Worm (Caenorhabditis elegans) whole organism, late embryonic: ENCODE results near the gene T16H12.2.

ENCODE experiments used
- C08G9.2 ChIP-seq: sonication (generic microtip); optimal IDR thresholded peaks from 2 replicates; lab custom pipeline; 2016; ENCODE audit warnings: mild to moderate bottlenecking, missing genetic modification characterization, moderate library complexity, missing compliant biosample characterization
- C38D4.7 ChIP-seq: fragments of 200-800 bp; sonication (Bioruptor generic); optimal IDR thresholded peaks from 2 replicates; lab custom pipeline; 2018; ENCODE audit warnings: mild to moderate bottlenecking, missing genetic modification characterization, moderate library complexity, missing compliant biosample characterization
- F13H6.1 ChIP-seq: sonication (generic microtip); optimal IDR thresholded peaks from 2 replicates; lab custom pipeline; 2016; ENCODE audit warnings: missing genetic modification characterization, missing compliant biosample characterization
- K02D7.2 ChIP-seq: sonication (generic microtip); optimal IDR thresholded peaks from 2 replicates; lab custom pipeline; 2017; ENCODE audit warnings: mild to moderate bottlenecking, missing genetic modification characterization, missing compliant biosample characterization
- K09A11.1 ChIP-seq: sonication (generic microtip); optimal IDR thresholded peaks from 2 replicates; lab custom pipeline; 2017; ENCODE audit warnings: antibody characterized with exemption, mild to moderate bottlenecking, missing genetic modification characterization, missing compliant biosample characterization; ENCODE audit not compliant: insufficient read depth
- T23F11.4 ChIP-seq: fragments of 200-800 bp; sonication (Bioruptor generic); optimal IDR thresholded peaks from 2 replicates; lab custom pipeline; 2018; ENCODE audit warnings: mild to moderate bottlenecking, missing genetic modification characterization, missing compliant biosample characterization
- Y22D7AL.16 ChIP-seq: sonication (generic microtip); optimal IDR thresholded peaks from 2 replicates; lab custom pipeline; 2016; ENCODE audit warnings: missing genetic modification characterization, missing compliant biosample characterization
- ahr-1 ChIP-seq: sonication (generic microtip); optimal IDR thresholded peaks from 2 replicates; lab custom pipeline; 2016; ENCODE audit warnings: missing genetic modification characterization, missing compliant biosample characterization
- ceh-14 ChIP-seq: sonication (generic microtip); optimal IDR thresholded peaks from 2 replicates; lab custom pipeline; 2016; ENCODE audit warnings: missing genotype, missing genetic modification characterization, missing compliant biosample characterization
- ceh-18 ChIP-seq: sonication (generic microtip); optimal IDR thresholded peaks from 2 replicates; lab custom pipeline; 2016; ENCODE audit warnings: missing genetic modification characterization, missing compliant biosample characterization
- ceh-19 ChIP-seq: fragments of 200-800 bp; sonication (Bioruptor generic); optimal IDR thresholded peaks from 2 replicates; lab custom pipeline; 2018; ENCODE audit warnings: mild to moderate bottlenecking, missing genetic modification characterization, missing compliant biosample characterization
- ceh-2 ChIP-seq: sonication (generic microtip); optimal IDR thresholded peaks from 2 replicates; lab custom pipeline; 2016; ENCODE audit warnings: missing genotype, missing genetic modification characterization, missing compliant biosample characterization
- ceh-22 ChIP-seq: sonication (generic microtip); optimal IDR thresholded peaks from 2 replicates; lab custom pipeline; 2017; ENCODE audit warnings: missing biosample characterization, missing genetic modification characterization
- ceh-30 ChIP-seq: fragments of 150-350 bp; optimal IDR thresholded peaks from 2 replicates; lab custom pipeline; 2014; ENCODE audit warnings: missing biosample characterization, missing genetic modification characterization
- ceh-34 ChIP-seq: sonication (generic microtip); optimal IDR thresholded peaks from 2 replicates; lab custom pipeline; 2016; ENCODE audit warnings: mild to moderate bottlenecking, missing genetic modification characterization, missing compliant biosample characterization
- ceh-45 ChIP-seq: fragments of 200-800 bp; sonication (Bioruptor generic); IDR thresholded peaks from 2 replicates; pipeline ENCODE4 v1.3.6; 2022; ENCODE audit warnings: missing genetic modification reagents, missing genetic modification characterization, missing compliant biosample characterization
- ceh-48 ChIP-seq: sonication (generic microtip); optimal IDR thresholded peaks from 2 replicates; lab custom pipeline; 2016; ENCODE audit warnings: missing genetic modification characterization, inconsistent platforms, missing compliant biosample characterization
- ceh-6 ChIP-seq: fragments of 200-800 bp; sonication (Bioruptor generic); optimal IDR thresholded peaks from 2 replicates; lab custom pipeline; 2018; ENCODE audit warnings: mild to moderate bottlenecking, missing genetic modification characterization, missing compliant biosample characterization
- ceh-9 ChIP-seq: sonication (generic microtip); optimal IDR thresholded peaks from 2 replicates; lab custom pipeline; 2016; ENCODE audit warnings: mild to moderate bottlenecking, missing genetic modification characterization, inconsistent platforms, missing compliant biosample characterization
- che-1 ChIP-seq: sonication (generic microtip); optimal IDR thresholded peaks from 2 replicates; lab custom pipeline; 2016; ENCODE audit warnings: mild to moderate bottlenecking, missing genetic modification characterization, missing compliant biosample characterization
- dve-1 ChIP-seq: sonication (generic microtip); optimal IDR thresholded peaks from 2 replicates; lab custom pipeline; 2017; ENCODE audit warnings: antibody characterized with exemption, mild to moderate bottlenecking, missing genetic modification characterization, missing compliant biosample characterization
- elt-2 ChIP-seq: sonication (generic microtip); optimal IDR thresholded peaks from 2 replicates; lab custom pipeline; 2016; ENCODE audit warnings: missing genetic modification reagents, missing genetic modification characterization, missing compliant biosample characterization
- elt-4 ChIP-seq: sonication (generic microtip); optimal IDR thresholded peaks from 2 replicates; lab custom pipeline; 2016; ENCODE audit warnings: missing genetic modification characterization, missing compliant biosample characterization
- ets-4 ChIP-seq: sonication (generic microtip); optimal IDR thresholded peaks from 2 replicates; lab custom pipeline; 2016; ENCODE audit warnings: missing genetic modification characterization, missing compliant biosample characterization
- eyg-1 ChIP-seq: sonication (generic microtip); optimal IDR thresholded peaks from 2 replicates; lab custom pipeline; 2016; ENCODE audit warnings: missing genotype, missing genetic modification characterization, missing compliant biosample characterization
- fkh-10 ChIP-seq: fragments of 150-350 bp; optimal IDR thresholded peaks from 2 replicates; lab custom pipeline; 2014; ENCODE audit warnings: missing biosample characterization, missing genetic modification reagents, missing genetic modification characterization
- fkh-6 ChIP-seq: sonication (generic microtip); optimal IDR thresholded peaks from 2 replicates; lab custom pipeline; 2016; ENCODE audit warnings: missing genetic modification characterization, missing compliant biosample characterization
- hlh-15 ChIP-seq: sonication (generic microtip); optimal IDR thresholded peaks from 2 replicates; lab custom pipeline; 2016; ENCODE audit warnings: missing genetic modification characterization, missing compliant biosample characterization
- hlh-30 ChIP-seq: sonication (generic microtip); optimal IDR thresholded peaks from 2 replicates; lab custom pipeline; 2017; ENCODE audit warnings: antibody characterized with exemption, missing genetic modification characterization, missing compliant biosample characterization; ENCODE audit not compliant: insufficient read depth
- hlh-8 ChIP-seq: sonication (generic microtip); optimal IDR thresholded peaks from 2 replicates; lab custom pipeline; 2016; ENCODE audit warnings: missing genotype, missing genetic modification characterization, missing compliant biosample characterization
- lim-6 ChIP-seq: sonication (generic microtip); optimal IDR thresholded peaks from 2 replicates; lab custom pipeline; 2016; ENCODE audit warnings: missing genetic modification characterization, missing compliant biosample characterization
- madf-2 ChIP-seq: sonication (generic microtip); optimal IDR thresholded peaks from 2 replicates; lab custom pipeline; 2017; ENCODE audit warnings: missing genetic modification characterization, missing compliant biosample characterization
- mec-3 ChIP-seq: sonication (generic microtip); optimal IDR thresholded peaks from 2 replicates; lab custom pipeline; 2016; ENCODE audit warnings: borderline replicate concordance, missing genetic modification characterization, missing compliant biosample characterization
- nfya-1 ChIP-seq: sonication (generic microtip); optimal IDR thresholded peaks from 2 replicates; lab custom pipeline; 2017; ENCODE audit warnings: missing genetic modification characterization, mild to moderate bottlenecking, missing compliant biosample characterization, antibody characterized with exemption, moderate library complexity
- nhr-232 ChIP-seq: sonication (generic microtip); optimal IDR thresholded peaks from 2 replicates; lab custom pipeline; 2016; ENCODE audit warnings: missing genetic modification characterization, missing compliant biosample characterization
- npax-4 ChIP-seq: sonication (generic microtip); optimal IDR thresholded peaks from 2 replicates; lab custom pipeline; 2016; ENCODE audit warnings: missing genetic modification characterization, missing compliant biosample characterization
- odd-2 ChIP-seq: sonication (generic microtip); optimal IDR thresholded peaks from 2 replicates; lab custom pipeline; 2017; ENCODE audit warnings: antibody characterized with exemption, mild to moderate bottlenecking, missing genetic modification characterization, missing compliant biosample characterization
- pag-3 ChIP-seq: sonication (generic microtip); optimal IDR thresholded peaks from 2 replicates; lab custom pipeline; 2016; ENCODE audit warnings: missing compliant biosample characterization, missing genetic modification characterization, borderline replicate concordance
- pax-1 ChIP-seq: fragments of 150-350 bp; optimal IDR thresholded peaks from 2 replicates; lab custom pipeline; 2014; ENCODE audit warnings: missing biosample characterization, missing genetic modification characterization
- pha-2 ChIP-seq: sonication (generic microtip); optimal IDR thresholded peaks from 2 replicates; lab custom pipeline; 2017; ENCODE audit warnings: mild to moderate bottlenecking, missing genetic modification characterization, missing compliant biosample characterization
- pha-4 ChIP-seq: fragments of 150-350 bp; optimal IDR thresholded peaks from 2 replicates; lab custom pipeline; 2018; ENCODE audit warnings: missing biosample characterization, missing genetic modification reagents, missing genetic modification characterization
- pqm-1 ChIP-seq: sonication (generic microtip); optimal IDR thresholded peaks from 2 replicates; lab custom pipeline; 2016; ENCODE audit warnings: missing genetic modification characterization, missing compliant biosample characterization
- ref-2 ChIP-seq: sonication (generic microtip); optimal IDR thresholded peaks from 2 replicates; lab custom pipeline; 2016; ENCODE audit warnings: missing genetic modification characterization, missing compliant biosample characterization
- rnt-1 ChIP-seq: sonication (generic microtip); optimal IDR thresholded peaks from 2 replicates; lab custom pipeline; 2016; ENCODE audit warnings: missing genetic modification characterization, missing compliant biosample characterization
- sox-4 ChIP-seq: sonication (generic microtip); optimal IDR thresholded peaks from 2 replicates; lab custom pipeline; 2017; ENCODE audit warnings: mild to moderate bottlenecking, missing genetic modification characterization, inconsistent platforms, missing compliant biosample characterization
- tbx-2 ChIP-seq: sonication (generic microtip); optimal IDR thresholded peaks from 2 replicates; lab custom pipeline; 2016; ENCODE audit warnings: missing genetic modification characterization, missing compliant biosample characterization
- tbx-7 ChIP-seq: sonication (generic microtip); optimal IDR thresholded peaks from 2 replicates; lab custom pipeline; 2016; ENCODE audit warnings: missing genotype, missing genetic modification characterization, missing compliant biosample characterization
- ttx-3 ChIP-seq: sonication (generic microtip); optimal IDR thresholded peaks from 2 replicates; lab custom pipeline; 2016; ENCODE audit warnings: missing genetic modification reagents, missing genetic modification characterization, missing compliant biosample characterization
- unc-3 ChIP-seq, 2 experiments: fragments of 200-800 bp in 1 of 2; sonication (Bioruptor generic) in 1 of 2; sonication (generic microtip) in 1 of 2; conservative IDR thresholded peaks in 1 of 2; optimal IDR thresholded peaks in 1 of 2; 2 replicates each; pipeline versions ENCODE4 v1.3.6 to Lab custom; 2016 to 2022; ENCODE audit warnings: missing compliant biosample characterization in 2 of 2, missing genetic modification characterization in 2 of 2, missing genetic modification reagents in 1 of 2
- unc-42 ChIP-seq: sonication (generic microtip); optimal IDR thresholded peaks from 2 replicates; lab custom pipeline; 2016; ENCODE audit warnings: missing genotype, missing genetic modification characterization, missing compliant biosample characterization
- unc-55 ChIP-seq: sonication (generic microtip); optimal IDR thresholded peaks from 2 replicates; lab custom pipeline; 2017; ENCODE audit warnings: missing biosample characterization, missing genetic modification reagents, missing genetic modification characterization
- zip-5 ChIP-seq: sonication (generic microtip); optimal IDR thresholded peaks from 2 replicates; lab custom pipeline; 2016; ENCODE audit warnings: missing genetic modification characterization, missing compliant biosample characterization
- ztf-16 ChIP-seq: sonication (generic microtip); optimal IDR thresholded peaks from 2 replicates; lab custom pipeline; 2017; ENCODE audit warnings: missing genetic modification characterization, missing compliant biosample characterization

The T16H12.2 gene

ce11 chrIII:10096525-10096972, 10.5 kb downstream of the T16H12.2 start:
- TF ChIP-seq ceh-48 (tag; lab: Kevin White, UChicago) = peak; percentile 80
- TF ChIP-seq tbx-7 (tag; lab: Kevin White, UChicago) = no peak
- TF ChIP-seq dve-1 (tag; lab: Kevin White, UChicago) = peak; percentile 63
- no peak for TF ChIP-seq ahr-1 (tag; lab: Kevin White, UChicago)
- peak; percentile 78 for TF ChIP-seq ceh-2 (tag; lab: Kevin White, UChicago)
- TF ChIP-seq ttx-3 (tag; lab: Kevin White, UChicago) = no peak
- TF ChIP-seq nfya-1 (tag; lab: Kevin White, UChicago) = peak; percentile 98
- no peak for TF ChIP-seq ceh-6 (GFP tag; lab: Kevin White, UChicago)
- TF ChIP-seq ceh-34 (tag; lab: Kevin White, UChicago) = peak; percentile 86
- TF ChIP-seq ztf-16 (tag; lab: Kevin White, UChicago) = peak; percentile 18
- TF ChIP-seq nhr-232 (tag; lab: Kevin White, UChicago) = no peak
- TF ChIP-seq elt-2 (tag; lab: Kevin White, UChicago) = peak; percentile 39
- no peak for TF ChIP-seq K02D7.2
- TF ChIP-seq eyg-1 = no peak
- TF ChIP-seq unc-3 (GFP tag; conservative IDR thresholded peaks at IDR 0.05; lab: Robert Waterston, UW) = no peak
- no peak for TF ChIP-seq unc-3 (tag; optimal IDR thresholded peaks at IDR 0.05; lab: Kevin White, UChicago)
- TF ChIP-seq ceh-18 (tag; lab: Kevin White, UChicago) = peak; percentile 78
- TF ChIP-seq hlh-30 (tag; lab: Kevin White, UChicago) = peak; percentile 90
- TF ChIP-seq ref-2 (tag; lab: Kevin White, UChicago) = peak; percentile 85
- no peak for TF ChIP-seq Y22D7AL.16 (tag; lab: Kevin White, UChicago)
- TF ChIP-seq unc-42 (tag; lab: Kevin White, UChicago) = peak; percentile 64
- TF ChIP-seq hlh-15 = no peak
- peak; percentile 25 for TF ChIP-seq pax-1 (tag; lab: Kevin White, UChicago)
- peak; percentile 44 for TF ChIP-seq F13H6.1 (tag; lab: Kevin White, UChicago)
- TF ChIP-seq rnt-1 (tag; lab: Kevin White, UChicago) = peak; percentile 63
- no peak for TF ChIP-seq fkh-6
- TF ChIP-seq elt-4 (tag; lab: Kevin White, UChicago) = no peak
- no peak for TF ChIP-seq ceh-22 (tag; lab: Kevin White, UChicago)
- no peak for TF ChIP-seq zip-5 (tag; lab: Kevin White, UChicago)
- TF ChIP-seq ceh-45 (GFP tag; lab: Robert Waterston, UW) = no peak
- TF ChIP-seq pha-2 (tag; lab: Kevin White, UChicago) = no peak
- TF ChIP-seq C38D4.7 = no peak
- no peak for TF ChIP-seq pqm-1 (tag; lab: Kevin White, UChicago)
- TF ChIP-seq ets-4 (tag; lab: Kevin White, UChicago) = peak; percentile 71
- peak; percentile 38 for TF ChIP-seq hlh-8 (tag; lab: Kevin White, UChicago)
- no peak for TF ChIP-seq odd-2 (tag; lab: Kevin White, UChicago)
- no peak for TF ChIP-seq npax-4 (tag; lab: Kevin White, UChicago)
- no peak for TF ChIP-seq ceh-9 (tag; lab: Kevin White, UChicago)
- no peak for TF ChIP-seq lim-6
- TF ChIP-seq tbx-2 (tag; lab: Kevin White, UChicago) = peak; percentile 84
- TF ChIP-seq fkh-10 (GFP tag; lab: Kevin White, UChicago) = no peak
- no peak for TF ChIP-seq che-1 (tag; lab: Kevin White, UChicago)
- peak; percentile 93 for TF ChIP-seq unc-55
- no peak for TF ChIP-seq pha-4 (tag; lab: Kevin White, UChicago)
- TF ChIP-seq mec-3 (tag; lab: Kevin White, UChicago) = no peak
- TF ChIP-seq pag-3 (tag; lab: Kevin White, UChicago) = no peak
- no peak for TF ChIP-seq ceh-30 (tag; lab: Kevin White, UChicago)
- peak; percentile 53 for TF ChIP-seq C08G9.2 (tag; lab: Kevin White, UChicago)
- TF ChIP-seq ceh-14 (tag; lab: Kevin White, UChicago) = no peak
- TF ChIP-seq sox-4 (tag; lab: Kevin White, UChicago) = no peak
- TF ChIP-seq K09A11.1 (tag; lab: Kevin White, UChicago) = peak; percentile 59
- TF ChIP-seq madf-2 (tag; lab: Kevin White, UChicago) = no peak
- peak; percentile 26 for TF ChIP-seq ceh-19 (GFP tag; lab: Kevin White, UChicago)
- no peak for TF ChIP-seq T23F11.4 (GFP tag; lab: Kevin White, UChicago)
